Worm (Caenorhabditis elegans): ENCODE results near the gene gpa-2.
A peak's percentile ranks its signal among the peaks of the same experiment; 100 is the strongest.

gpa-2 gene

ce11 chrV:8345436-8345835 lies 25.4 kb upstream of the gpa-2 start, which contains the start of gene C08D8.1:
TSS of gene C08D8.1 (plus strand) at chrV:8345759.
- TF ChIP-seq scrt-1 (GFP tag; IDR thresholded peaks at IDR 0.05) = no peak

- TF ChIP-seq tbx-37 (GFP tag; conservative IDR thresholded peaks at IDR 0.05) (no peak), F13C5.2 (tag; optimal IDR thresholded peaks at IDR 0.05) (peak; percentile 72), ama-1 (optimal IDR thresholded peaks at IDR 0.05) (peak; percentile 46), scrt-1 (GFP tag; IDR thresholded peaks at IDR 0.05) (no peak)
Observed at ce11 chrV:8348959-8349389, 21.8 kb upstream of the gpa-2 start.

- TF ChIP-seq tbx-11 (GFP tag; IDR thresholded peaks at IDR 0.05) (no peak), tra-4 (tag; optimal IDR thresholded peaks at IDR 0.05) (no peak), ets-7 (tag; optimal IDR thresholded peaks at IDR 0.05) (no peak), aly-1 (tag; optimal IDR thresholded peaks at IDR 0.05) (no peak)
Observed at ce11 chrV:8349950-8350349, 20.9 kb upstream of the gpa-2 start.

- no peak for TF ChIP-seq ama-1 (optimal IDR thresholded peaks at IDR 0.05)
- no peak for TF ChIP-seq pes-1 (GFP tag; IDR thresholded peaks at IDR 0.05)
- TF ChIP-seq scrt-1 (GFP tag; IDR thresholded peaks at IDR 0.05) = no peak
- TF ChIP-seq hmg-4 (GFP tag; optimal IDR thresholded peaks at IDR 0.05) = no peak
- no peak for TF ChIP-seq B0310.2 (tag; optimal IDR thresholded peaks at IDR 0.05)
- no peak for TF ChIP-seq flt-1 (GFP tag; IDR thresholded peaks at IDR 0.05)
- no peak for TF ChIP-seq ets-7 (tag; optimal IDR thresholded peaks at IDR 0.05)
- no peak for TF ChIP-seq aly-1 (tag; optimal IDR thresholded peaks at IDR 0.05)
- TF ChIP-seq ceh-36 (tag; optimal IDR thresholded peaks at IDR 0.05) = no peak
- TF ChIP-seq tbx-37 (GFP tag; conservative IDR thresholded peaks at IDR 0.05) = no peak
Observed at ce11 chrV:8351371-8351770, 19.4 kb upstream of the gpa-2 start, which contains the start of gene srsx-22. TSS of gene srsx-22 (plus strand) at chrV:8351671.

DNA sequence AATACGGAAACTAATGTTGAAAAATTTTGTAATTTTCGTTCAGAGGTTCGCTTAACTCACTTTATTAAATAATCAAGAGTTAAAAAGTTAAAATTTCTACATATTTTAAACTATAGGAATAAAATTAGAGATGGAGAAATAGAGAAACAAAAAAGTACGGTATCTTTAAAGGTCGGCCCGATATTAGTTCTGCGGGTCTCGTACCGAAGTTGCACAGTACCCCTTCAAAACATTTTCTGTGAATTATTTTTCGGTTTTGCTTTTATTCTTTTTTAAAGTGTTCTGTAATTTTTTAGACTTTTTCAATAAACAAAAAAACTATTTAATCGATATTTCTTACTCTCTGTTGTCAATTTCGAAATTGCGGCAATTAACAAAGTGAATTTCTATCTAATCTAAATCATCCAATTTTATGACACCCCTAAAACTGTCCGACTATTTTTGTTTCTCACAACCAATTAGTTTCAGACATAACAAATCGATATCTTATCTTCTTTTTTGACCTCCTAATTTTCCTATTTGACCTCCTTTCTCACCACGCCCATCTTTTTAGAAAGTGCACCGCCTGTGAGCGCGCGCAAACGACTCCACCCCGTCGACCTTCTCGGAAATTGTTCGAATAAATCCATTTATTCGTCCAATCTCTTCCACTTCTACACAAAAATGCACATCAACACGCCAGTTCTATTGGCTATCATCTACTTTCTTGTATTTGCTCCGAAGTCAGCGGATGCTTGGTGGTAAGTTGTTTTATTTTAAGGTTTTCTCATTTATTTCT lies 15.2 kb upstream of the gpa-2 start, which contains the start of gene mom-2:
mom-2 (plus strand) TSS at position 554 of the 778 bp plus-strand sequence.
- TF ChIP-seq tbx-11 (GFP tag; IDR thresholded peaks at IDR 0.05) (no peak), scrt-1 (GFP tag; IDR thresholded peaks at IDR 0.05) (no peak), ceh-13 (GFP tag; optimal IDR thresholded peaks at IDR 0.05) (no peak), hmbx-1 (tag; optimal IDR thresholded peaks at IDR 0.05) (no peak), flt-1 (GFP tag; IDR thresholded peaks at IDR 0.05) (no peak), ceh-36 (tag; optimal IDR thresholded peaks at IDR 0.05) (no peak), hnd-1 (tag; optimal IDR thresholded peaks at IDR 0.05) (no peak), B0310.2 (tag; optimal IDR thresholded peaks at IDR 0.05) (no peak)

- no peak for TF ChIP-seq tra-4 (tag; optimal IDR thresholded peaks at IDR 0.05)
- no peak for TF ChIP-seq flt-1 (GFP tag; IDR thresholded peaks at IDR 0.05)
- no peak for TF ChIP-seq aly-1 (tag; optimal IDR thresholded peaks at IDR 0.05)
- TF ChIP-seq tbx-11 (GFP tag; IDR thresholded peaks at IDR 0.05) = no peak
- no peak for TF ChIP-seq hmbx-1 (tag; optimal IDR thresholded peaks at IDR 0.05)
- TF ChIP-seq ets-7 (tag; optimal IDR thresholded peaks at IDR 0.05) = no peak
- TF ChIP-seq ceh-36 (tag; optimal IDR thresholded peaks at IDR 0.05) = no peak
- no peak for TF ChIP-seq ama-1 (optimal IDR thresholded peaks at IDR 0.05)
- no peak for TF ChIP-seq sea-1 (GFP tag; conservative IDR thresholded peaks at IDR 0.05)
- TF ChIP-seq tbx-37 (GFP tag; conservative IDR thresholded peaks at IDR 0.05) = no peak
- TF ChIP-seq hmg-4 (GFP tag; optimal IDR thresholded peaks at IDR 0.05) = no peak
- no peak for TF ChIP-seq hnd-1 (tag; optimal IDR thresholded peaks at IDR 0.05)
- TF ChIP-seq B0310.2 (tag; optimal IDR thresholded peaks at IDR 0.05) = no peak
- TF ChIP-seq F13C5.2 (tag; optimal IDR thresholded peaks at IDR 0.05) = no peak
- TF ChIP-seq pes-1 (GFP tag; IDR thresholded peaks at IDR 0.05) = no peak
- TF ChIP-seq ceh-13 (GFP tag; optimal IDR thresholded peaks at IDR 0.05) = no peak
Observed at ce11 chrV:8357756-8358155, 13.0 kb upstream of the gpa-2 start.

DNA sequence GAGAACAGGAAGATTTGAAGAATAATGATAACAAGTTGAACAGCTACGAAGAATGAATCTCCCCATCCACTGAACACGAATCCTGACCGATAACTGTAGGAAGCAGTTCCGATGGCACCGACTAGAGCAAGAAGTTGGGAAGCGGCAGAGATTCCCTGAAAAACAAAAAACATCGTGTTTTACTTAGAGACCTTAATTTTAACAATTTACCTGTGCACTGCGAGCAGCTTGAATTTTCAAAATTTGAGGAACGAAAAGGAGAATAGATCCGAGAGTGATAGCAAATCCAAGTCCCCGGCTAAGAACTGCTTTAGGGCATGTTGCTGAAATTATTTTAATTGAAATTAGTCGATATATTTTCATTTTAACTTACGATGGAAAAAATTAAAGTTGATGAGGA lies 12.1 kb upstream of the gpa-2 start:
- no peak for TF ChIP-seq F13C5.2 (tag; optimal IDR thresholded peaks at IDR 0.05)
- no peak for TF ChIP-seq ama-1 (optimal IDR thresholded peaks at IDR 0.05)
- no peak for TF ChIP-seq aly-1 (tag; optimal IDR thresholded peaks at IDR 0.05)
- TF ChIP-seq flt-1 (GFP tag; IDR thresholded peaks at IDR 0.05) = no peak
- no peak for TF ChIP-seq hmbx-1 (tag; optimal IDR thresholded peaks at IDR 0.05)
- TF ChIP-seq ceh-36 (tag; optimal IDR thresholded peaks at IDR 0.05) = no peak
- no peak for TF ChIP-seq scrt-1 (GFP tag; IDR thresholded peaks at IDR 0.05)
- no peak for TF ChIP-seq tbx-11 (GFP tag; IDR thresholded peaks at IDR 0.05)
- no peak for TF ChIP-seq ceh-13 (GFP tag; optimal IDR thresholded peaks at IDR 0.05)
- no peak for TF ChIP-seq sea-1 (GFP tag; conservative IDR thresholded peaks at IDR 0.05)
- TF ChIP-seq tbx-37 (GFP tag; conservative IDR thresholded peaks at IDR 0.05) = no peak
- TF ChIP-seq hnd-1 (tag; optimal IDR thresholded peaks at IDR 0.05) = no peak
- TF ChIP-seq tra-4 (tag; optimal IDR thresholded peaks at IDR 0.05) = no peak
- no peak for TF ChIP-seq pes-1 (GFP tag; IDR thresholded peaks at IDR 0.05)

- no peak for TF ChIP-seq hnd-1 (tag; optimal IDR thresholded peaks at IDR 0.05)
- no peak for TF ChIP-seq F13C5.2 (tag; optimal IDR thresholded peaks at IDR 0.05)
- TF ChIP-seq tra-4 (tag; optimal IDR thresholded peaks at IDR 0.05) = no peak
- TF ChIP-seq B0310.2 (tag; optimal IDR thresholded peaks at IDR 0.05) = no peak
- TF ChIP-seq hmbx-1 (tag; optimal IDR thresholded peaks at IDR 0.05) = no peak
- TF ChIP-seq hmg-4 (GFP tag; optimal IDR thresholded peaks at IDR 0.05) = no peak
- TF ChIP-seq aly-1 (tag; optimal IDR thresholded peaks at IDR 0.05) = no peak
- TF ChIP-seq scrt-1 (GFP tag; IDR thresholded peaks at IDR 0.05) = no peak
- no peak for TF ChIP-seq flt-1 (GFP tag; IDR thresholded peaks at IDR 0.05)
- TF ChIP-seq tbx-37 (GFP tag; conservative IDR thresholded peaks at IDR 0.05) = no peak
- no peak for TF ChIP-seq ceh-36 (tag; optimal IDR thresholded peaks at IDR 0.05)
- TF ChIP-seq pes-1 (GFP tag; IDR thresholded peaks at IDR 0.05) = no peak
Observed at ce11 chrV:8359113-8359564, 11.7 kb upstream of the gpa-2 start, which contains the start of gene mpdu-1. TSS of gene mpdu-1 (minus strand) at chrV:8359163.

Data from whole organism, early embryonic.